Worm (Caenorhabditis elegans) whole organism, young adult: ENCODE results near the gene nas-25.

Experiments
- D2030.7 ChIP-seq: fragments of 200-800 bp; sonication (Bioruptor generic); IDR thresholded peaks from 2 replicates; pipeline ENCODE4 v1.3.6; 2022; ENCODE audit warnings: missing genetic modification reagents, missing genetic modification characterization, missing compliant biosample characterization
- T07F8.4 ChIP-seq: sonication (generic microtip); optimal IDR thresholded peaks from 2 replicates; lab custom pipeline; 2016; ENCODE audit warnings: mild to moderate bottlenecking, missing genetic modification characterization, moderate library complexity, missing compliant biosample characterization
- Y56A3A.18 ChIP-seq: fragments of 200-800 bp; sonication (Bioruptor generic); IDR thresholded peaks from 2 replicates; pipeline ENCODE4 v1.3.6; 2022; ENCODE audit warnings: missing genetic modification reagents, missing genetic modification characterization, missing compliant biosample characterization
- Y79H2A.3 ChIP-seq: fragments of 200-800 bp; sonication (Bioruptor generic); conservative IDR thresholded peaks from 2 replicates; pipeline ENCODE4 v1.3.6; 2022; ENCODE audit warnings: missing genetic modification reagents, missing genetic modification characterization, missing compliant biosample characterization
- Y95B8A.8 ChIP-seq: fragments of 200-800 bp; sonication (Bioruptor generic); IDR thresholded peaks from 2 replicates; pipeline ENCODE4 v1.3.6; 2022; ENCODE audit warnings: missing genetic modification reagents, missing genetic modification characterization, missing compliant biosample characterization
- ama-1 ChIP-seq, 3 experiments: fragments of 150-350 bp in 1 of 3; sonication (generic microtip) in 2 of 3; optimal IDR thresholded peaks; 2 replicates each; lab custom pipeline; 2014 to 2018; ENCODE audit warnings: missing biosample characterization in 2 of 3, missing genetic modification characterization in 2 of 3, missing genetic modification reagents in 2 of 3
- attf-5 ChIP-seq: fragments of 200-800 bp; sonication (Bioruptor generic); optimal IDR thresholded peaks from 2 replicates; lab custom pipeline; 2018; ENCODE audit warnings: mild to moderate bottlenecking, missing genetic modification characterization, missing compliant biosample characterization
- ceh-40 ChIP-seq: fragments of 200-800 bp; sonication (Bioruptor generic); IDR thresholded peaks from 2 replicates; pipeline ENCODE4 v1.3.6; 2022; ENCODE audit warnings: missing genetic modification characterization, missing compliant biosample characterization
- ceh-91 ChIP-seq: fragments of 200-800 bp; sonication (Bioruptor generic); IDR thresholded peaks from 2 replicates; pipeline ENCODE4 v1.3.6; 2022; ENCODE audit warnings: missing genetic modification reagents, missing genetic modification characterization, missing compliant biosample characterization
- egl-44 ChIP-seq: fragments of 200-800 bp; sonication (Bioruptor generic); IDR thresholded peaks from 2 replicates; pipeline ENCODE4 v1.3.6; 2022; ENCODE audit warnings: missing genetic modification reagents, missing genetic modification characterization, missing compliant biosample characterization
- hmg-20 ChIP-seq: fragments of 200-800 bp; sonication (Bioruptor generic); IDR thresholded peaks from 2 replicates; pipeline ENCODE4 v1.3.6; 2022; ENCODE audit warnings: missing genetic modification reagents, missing genetic modification characterization, missing compliant biosample characterization
- lin-26 ChIP-seq: fragments of 200-800 bp; sonication (Bioruptor generic); IDR thresholded peaks from 2 replicates; pipeline ENCODE4 v1.3.6; 2022; ENCODE audit warnings: missing genetic modification reagents, missing genetic modification characterization, missing compliant biosample characterization
- lin-35 ChIP-seq, 3 experiments: fragments of 150-350 bp in 2 of 3; sonication (generic microtip) in 1 of 3; optimal IDR thresholded peaks; 2 replicates each; lab custom pipeline; 2014 to 2018; ENCODE audit warnings: missing biosample characterization in 3 of 3, missing genetic modification characterization in 3 of 3, missing genetic modification reagents in 3 of 3
- lin-40 ChIP-seq: sonication (generic microtip); optimal IDR thresholded peaks from 2 replicates; lab custom pipeline; 2016; ENCODE audit warnings: missing genetic modification characterization, mild to moderate bottlenecking, missing compliant biosample characterization, missing genotype, missing genetic modification reagents
- lin-54 ChIP-seq: fragments of 200-800 bp; sonication (Bioruptor generic); optimal IDR thresholded peaks from 2 replicates; lab custom pipeline; 2018; ENCODE audit warnings: mild to moderate bottlenecking, missing genetic modification characterization, missing compliant biosample characterization
- mel-28 ChIP-seq: sonication (generic microtip); optimal IDR thresholded peaks from 2 replicates; lab custom pipeline; 2016; ENCODE audit warnings: borderline replicate concordance, mild to moderate bottlenecking, missing genetic modification characterization, missing compliant biosample characterization
- mes-4 ChIP-seq: sonication (generic microtip); optimal IDR thresholded peaks from 2 replicates; lab custom pipeline; 2016; ENCODE audit warnings: missing genotype, missing genetic modification characterization, missing compliant biosample characterization
- nfya-2 ChIP-seq: fragments of 200-800 bp; sonication (Bioruptor generic); IDR thresholded peaks from 2 replicates; pipeline ENCODE4 v1.3.6; 2022; ENCODE audit warnings: missing genetic modification reagents, missing genetic modification characterization, missing compliant biosample characterization
- pha-4 ChIP-seq: fragments of 150-350 bp; sonication (generic microtip); optimal IDR thresholded peaks from 2 replicates; lab custom pipeline; 2014; ENCODE audit warnings: missing biosample characterization, missing genetic modification reagents, missing genetic modification characterization
- repo-1 ChIP-seq: sonication (generic microtip); optimal IDR thresholded peaks from 2 replicates; lab custom pipeline; 2017; ENCODE audit warnings: mild to moderate bottlenecking, missing genetic modification characterization, missing compliant biosample characterization
- rpc-1 ChIP-seq, 2 experiments: fragments of 150-350 bp in 1 of 2; sonication (generic microtip) in 1 of 2; optimal IDR thresholded peaks; 2 replicates each; lab custom pipeline; 2014 to 2018; ENCODE audit warnings: missing biosample characterization in 1 of 2, missing genetic modification characterization in 1 of 2, missing genetic modification reagents in 1 of 2, missing genotype in 1 of 2
- sdz-38 ChIP-seq: sonication (generic microtip); optimal IDR thresholded peaks from 2 replicates; lab custom pipeline; 2016; ENCODE audit warnings: missing genotype, missing genetic modification characterization, missing compliant biosample characterization
- snpc-1.3 ChIP-seq: sonication (generic microtip); optimal IDR thresholded peaks from 2 replicates; lab custom pipeline; 2017; ENCODE audit warnings: missing genetic modification characterization, mild to moderate bottlenecking, missing compliant biosample characterization, antibody characterized with exemption, moderate library complexity, missing genotype, missing genetic modification reagents; ENCODE audit not compliant: insufficient read depth
- somi-1 ChIP-seq: fragments of 200-800 bp; sonication (Bioruptor generic); optimal IDR thresholded peaks from 2 replicates; lab custom pipeline; 2018; ENCODE audit warnings: mild to moderate bottlenecking, missing genetic modification characterization, missing compliant biosample characterization
- sptf-2 ChIP-seq: fragments of 200-800 bp; sonication (Bioruptor generic); optimal IDR thresholded peaks from 2 replicates; lab custom pipeline; 2018; ENCODE audit warnings: mild to moderate bottlenecking, missing genetic modification characterization, missing compliant biosample characterization
- tlf-1 ChIP-seq: fragments of 200-800 bp; sonication (Bioruptor generic); optimal IDR thresholded peaks from 2 replicates; lab custom pipeline; 2018; ENCODE audit warnings: mild to moderate bottlenecking, missing genetic modification characterization, missing compliant biosample characterization
- ztf-25 ChIP-seq: fragments of 200-800 bp; sonication (Bioruptor generic); IDR thresholded peaks from 2 replicates; pipeline ENCODE4 v1.3.6; 2022; ENCODE audit warnings: missing genetic modification reagents, missing genetic modification characterization, missing compliant biosample characterization
- ztf-26 ChIP-seq: sonication (generic microtip); optimal IDR thresholded peaks from 2 replicates; lab custom pipeline; 2017; ENCODE audit warnings: missing genetic modification characterization, missing compliant biosample characterization
- ztf-28 ChIP-seq: fragments of 200-800 bp; sonication (Bioruptor generic); IDR thresholded peaks from 2 replicates; pipeline ENCODE4 v1.3.6; 2022; ENCODE audit warnings: missing genetic modification reagents, missing genetic modification characterization, missing compliant biosample characterization
- ztf-3 ChIP-seq: fragments of 200-800 bp; sonication (Bioruptor generic); optimal IDR thresholded peaks from 2 replicates; lab custom pipeline; 2018; ENCODE audit warnings: mild to moderate bottlenecking, missing genetic modification characterization, missing compliant biosample characterization
- ztf-6 ChIP-seq: fragments of 200-800 bp; sonication (Bioruptor generic); IDR thresholded peaks from 2 replicates; pipeline ENCODE4 v1.3.6; 2022; ENCODE audit warnings: missing genetic modification reagents, missing genetic modification characterization, missing compliant biosample characterization

nas-25 gene

DNA sequence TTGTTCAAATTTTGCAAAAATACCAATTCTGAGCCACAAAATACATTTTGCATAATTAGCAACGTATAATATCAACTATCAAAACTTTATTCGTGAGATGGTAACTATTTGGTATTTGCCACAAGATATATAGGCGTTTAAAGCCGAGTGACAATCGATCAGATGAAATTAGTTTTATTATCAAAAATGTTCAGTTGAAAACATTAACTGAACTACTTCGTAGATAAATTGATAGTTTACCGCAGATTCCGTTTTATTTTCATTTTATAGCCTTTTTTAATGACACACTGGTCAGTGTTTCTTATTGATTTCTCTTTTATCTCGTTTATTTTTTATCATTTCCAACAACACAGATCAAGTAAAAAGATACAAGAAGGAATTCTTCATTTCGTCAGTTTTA lies 8.6 kb upstream of the nas-25 start:
- TF ChIP-seq repo-1 (peak; percentile 26), Y95B8A.8 (no peak), ztf-28 (no peak), ceh-91 (GFP tag; lab: Robert Waterston, UW) (no peak), ztf-6 (GFP tag; lab: Robert Waterston, UW) (no peak), somi-1 (GFP tag; lab: Kevin White, UChicago) (no peak), ztf-25 (GFP tag; lab: Robert Waterston, UW) (no peak), ztf-3 (GFP tag; lab: Kevin White, UChicago) (no peak), D2030.7 (no peak), ztf-26 (tag; lab: Kevin White, UChicago) (peak; percentile 58), Y79H2A.3 (no peak)
- TF ChIP-seq, all 124 proteins: peak for 2

DNA sequence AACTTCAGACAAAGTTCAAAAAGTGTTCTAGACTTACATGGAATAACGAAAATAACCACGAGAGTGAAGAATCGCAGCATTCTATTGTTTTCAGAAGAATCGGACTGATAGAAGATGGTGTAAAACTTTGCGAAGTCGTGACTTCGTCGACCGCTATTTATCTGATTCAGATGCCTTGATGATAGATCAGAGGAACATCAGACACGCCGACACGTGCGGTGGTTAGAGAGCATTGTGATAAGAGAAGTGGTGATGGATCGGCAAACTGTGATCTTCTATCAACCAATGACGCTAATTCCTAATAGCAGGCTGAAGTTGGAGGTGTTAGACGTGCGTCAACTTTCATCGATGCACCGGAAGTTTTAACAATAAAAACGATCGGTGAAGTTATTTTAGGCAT lies 7.6 kb upstream of the nas-25 start:
- TF ChIP-seq sdz-38 (tag; lab: Kevin White, UChicago) = no peak
- peak; percentile 23 for TF ChIP-seq lin-40
- TF ChIP-seq ztf-26 (tag; lab: Kevin White, UChicago) = peak; percentile 49
- TF ChIP-seq somi-1 (GFP tag; lab: Kevin White, UChicago) = peak; percentile 36
- TF ChIP-seq, all 124 proteins: peak for 3

DNA sequence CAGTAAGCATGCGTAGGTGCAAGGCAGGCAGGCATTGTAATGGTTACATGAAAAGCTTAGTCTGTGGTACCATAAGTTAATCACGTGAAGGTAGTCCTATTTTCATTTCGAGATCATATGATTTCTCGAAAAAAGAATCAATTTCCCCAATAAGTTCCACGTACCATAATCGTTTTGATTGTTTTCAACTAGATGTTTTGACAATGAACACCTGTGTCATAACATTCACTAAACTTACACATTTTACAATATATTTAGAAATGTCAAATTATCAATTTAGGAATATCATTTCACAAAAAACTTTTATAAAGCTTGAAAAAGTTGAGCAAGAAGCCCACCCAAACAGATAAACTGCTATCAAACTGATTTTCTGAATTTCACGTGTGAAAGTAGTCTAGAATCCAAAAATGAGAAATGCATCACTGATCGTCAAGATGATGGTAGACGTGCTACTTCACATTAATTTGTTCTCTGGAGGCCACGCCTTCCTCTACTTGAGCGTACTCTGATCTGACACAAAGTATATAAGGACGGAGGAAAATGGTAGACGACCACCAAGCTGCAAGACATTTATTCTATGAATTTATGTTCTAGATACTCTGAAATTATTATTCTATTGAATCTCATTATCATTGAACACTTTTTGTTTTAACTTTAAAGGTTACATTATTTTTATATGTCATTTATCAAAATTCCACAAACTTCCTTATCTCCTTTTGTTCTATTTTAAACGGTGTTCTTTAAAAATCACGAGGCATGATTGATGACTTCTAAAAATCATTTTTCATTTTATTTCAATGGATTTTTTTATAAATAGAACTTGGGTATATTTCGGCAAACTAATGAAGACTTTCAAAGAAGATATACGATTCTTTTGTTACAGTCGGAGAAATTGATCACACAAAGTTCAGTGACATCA lies 6.6 kb upstream of the nas-25 start, which contains the start of gene F46C5.10:
F46C5.10 (minus strand) TSS at position 51 of the 919 bp plus-strand sequence.
- TF ChIP-seq Y79H2A.3 = no peak
- TF ChIP-seq Y56A3A.18 = no peak
- TF ChIP-seq egl-44 (GFP tag; lab: Robert Waterston, UW) = no peak
- TF ChIP-seq mes-4 = no peak
- peak in 1 of 3 experiments; percentile 1 for TF ChIP-seq lin-35 (GFP tag; optimal IDR thresholded peaks at IDR 0.05; lab: Kevin White, UChicago)
- TF ChIP-seq lin-54 (GFP tag; lab: Kevin White, UChicago) = no peak
- TF ChIP-seq rpc-1 (optimal IDR thresholded peaks at IDR 0.05; lab: Kevin White, UChicago) = no peak
- no peak for TF ChIP-seq rpc-1 (tag; optimal IDR thresholded peaks at IDR 0.05; lab: Kevin White, UChicago)
- peak; percentile 5 for TF ChIP-seq lin-40
- no peak for TF ChIP-seq nfya-2 (GFP tag; lab: Robert Waterston, UW)
- no peak for TF ChIP-seq ceh-40 (GFP tag; lab: Robert Waterston, UW)
- TF ChIP-seq hmg-20 = no peak
- no peak for TF ChIP-seq T07F8.4
- no peak for TF ChIP-seq lin-26 (GFP tag; lab: Robert Waterston, UW)
- no peak for TF ChIP-seq mel-28 (tag; lab: Kevin White, UChicago)
- TF ChIP-seq ama-1 (optimal IDR thresholded peaks at IDR 0.05; lab: Kevin White, UChicago) = peak; percentile 56
- TF ChIP-seq ama-1 (GFP tag; optimal IDR thresholded peaks at IDR 0.05; lab: Kevin White, UChicago) = no peak
- no peak for TF ChIP-seq tlf-1 (GFP tag; lab: Kevin White, UChicago)
- TF ChIP-seq attf-5 (GFP tag; lab: Kevin White, UChicago) = no peak
- no peak for TF ChIP-seq pha-4 (tag; lab: Kevin White, UChicago)
- no peak for TF ChIP-seq snpc-1.3
- TF ChIP-seq sptf-2 = no peak
